Fruit fly (Drosophila melanogaster) whole organism, embryonic: ENCODE results near the gene CG7156.

Experiments
- Ada2b ChIP-seq: fragments of 200-800 bp; sonication (Bioruptor generic); IDR thresholded peaks from 2 replicates; pipeline ENCODE4 v1.3.6; 2022; ENCODE audit warnings: missing biosample characterization, missing genetic modification characterization
- Antp ChIP-seq: fragments of 200-800 bp; sonication (Bioruptor generic); optimal IDR thresholded peaks from 3 replicates; lab custom pipeline; 2016; ENCODE audit warnings: missing biosample characterization, missing genetic modification characterization
- Atf6 ChIP-seq: fragments of 200-800 bp; sonication (Bioruptor generic); IDR thresholded peaks from 2 replicates; pipeline ENCODE4 v1.3.6; 2022; ENCODE audit warnings: missing biosample characterization, missing genetic modification characterization
- CG11247 ChIP-seq: fragments of 200-800 bp; sonication (Bioruptor generic); IDR thresholded peaks from 2 replicates; pipeline ENCODE4 v1.3.6; 2022; ENCODE audit warnings: missing biosample characterization, missing genetic modification characterization
- CG11456 ChIP-seq: fragments of 200-800 bp; sonication (Bioruptor generic); IDR thresholded peaks from 3 replicates; pipeline ENCODE4 v1.3.6; 2022; ENCODE audit warnings: missing biosample characterization, missing genetic modification characterization
- CG11695 ChIP-seq: fragments of 200-800 bp; sonication (Bioruptor generic); IDR thresholded peaks from 3 replicates; pipeline ENCODE4 v1.3.6; 2022; ENCODE audit warnings: missing biosample characterization, missing genetic modification characterization
- CG12236 ChIP-seq: fragments of 200-800 bp; sonication (Bioruptor generic); optimal IDR thresholded peaks from 2 replicates; lab custom pipeline; 2016; ENCODE audit warnings: missing biosample characterization, missing genetic modification characterization
- CG12659 ChIP-seq: fragments of 200-800 bp; sonication (Bioruptor generic); optimal IDR thresholded peaks from 3 replicates; lab custom pipeline; 2017; ENCODE audit warnings: mild to moderate bottlenecking, missing biosample characterization, missing genetic modification reagents, missing genetic modification characterization
- CG1647 ChIP-seq: fragments of 200-800 bp; sonication (Bioruptor generic); optimal IDR thresholded peaks from 3 replicates; lab custom pipeline; 2016; ENCODE audit warnings: missing biosample characterization, missing genetic modification characterization
- CG17912 ChIP-seq: fragments of 200-800 bp; sonication (Bioruptor generic); optimal IDR thresholded peaks from 2 replicates; lab custom pipeline; 2018; ENCODE audit warnings: missing biosample characterization, mild to moderate bottlenecking, missing genetic modification characterization
- CG18764 ChIP-seq: fragments of 200-800 bp; sonication (Bioruptor generic); optimal IDR thresholded peaks from 3 replicates; lab custom pipeline; 2016; ENCODE audit warnings: missing biosample characterization, missing genetic modification characterization
- CG2712 ChIP-seq: fragments of 200-800 bp; optimal IDR thresholded peaks from 3 replicates; lab custom pipeline; 2019; ENCODE audit warnings: missing biosample characterization, mild to moderate bottlenecking, missing genetic modification characterization, moderate library complexity
- CG3995 ChIP-seq: fragments of 200-800 bp; sonication (Bioruptor generic); optimal IDR thresholded peaks from 3 replicates; lab custom pipeline; 2016; ENCODE audit warnings: missing biosample characterization, missing genetic modification characterization
- CG4328 ChIP-seq: fragments of 200-800 bp; sonication (Bioruptor generic); optimal IDR thresholded peaks from 3 replicates; lab custom pipeline; 2017; ENCODE audit warnings: missing biosample characterization, missing genetic modification reagents, missing genetic modification characterization
- CG43689 ChIP-seq: fragments of 200-800 bp; sonication (Bioruptor generic); IDR thresholded peaks from 2 replicates; pipeline ENCODE4 v1.3.6; 2022; ENCODE audit warnings: missing biosample characterization, missing genetic modification characterization
- CG5953 ChIP-seq: fragments of 200-800 bp; sonication (Bioruptor generic); IDR thresholded peaks from 2 replicates; pipeline ENCODE4 v1.3.6; 2022; ENCODE audit warnings: missing biosample characterization, missing genetic modification characterization
- CG6854 ChIP-seq: fragments of 200-800 bp; sonication (Bioruptor generic); optimal IDR thresholded peaks from 3 replicates; lab custom pipeline; 2017; ENCODE audit warnings: missing biosample characterization, mild to moderate bottlenecking, missing genetic modification characterization
- CG7839 ChIP-seq: fragments of 200-800 bp; sonication (Bioruptor generic); optimal IDR thresholded peaks from 3 replicates; lab custom pipeline; 2018; ENCODE audit warnings: missing biosample characterization, mild to moderate bottlenecking, missing genetic modification characterization, moderate library complexity
- CG8765 ChIP-seq: fragments of 200-800 bp; sonication (Bioruptor generic); IDR thresholded peaks from 2 replicates; pipeline ENCODE4 v1.3.6; 2022; ENCODE audit warnings: missing biosample characterization, missing genetic modification characterization
- CG9437 ChIP-seq: fragments of 200-800 bp; sonication (Bioruptor generic); optimal IDR thresholded peaks from 2 replicates; lab custom pipeline; 2018; ENCODE audit warnings: missing biosample characterization, mild to moderate bottlenecking, missing genetic modification characterization
- CkIIα-i1 ChIP-seq: fragments of 200-800 bp; sonication (Bioruptor generic); IDR thresholded peaks from 2 replicates; pipeline ENCODE4 v1.3.6; 2022; ENCODE audit warnings: missing biosample characterization, missing genetic modification characterization
- D ChIP-seq, 2 experiments: fragments of 200-800 bp in 1 of 2; fragments of >200 bp in 1 of 2; sonication (Bioruptor generic) in 1 of 2; optimal IDR thresholded peaks; 2 replicates in 1 of 2; 3 replicates in 1 of 2; lab custom pipeline; 2017; ENCODE audit warnings: mild to moderate bottlenecking in 1 of 2, missing biosample characterization in 1 of 2, missing genetic modification characterization in 1 of 2, missing genetic modification reagents in 1 of 2
- D19B ChIP-seq: fragments of 200-800 bp; sonication (Bioruptor generic); optimal IDR thresholded peaks from 2 replicates; lab custom pipeline; 2017; ENCODE audit warnings: missing biosample characterization, mild to moderate bottlenecking, missing genetic modification characterization
- H15 ChIP-seq: fragments of 200-800 bp; sonication (Bioruptor generic); IDR thresholded peaks from 3 replicates; pipeline ENCODE4 v1.3.6; 2022; ENCODE audit warnings: missing biosample characterization, missing genetic modification characterization
- H2.0 ChIP-seq: fragments of 200-800 bp; sonication (Bioruptor generic); IDR thresholded peaks from 2 replicates; pipeline ENCODE4 v1.3.6; 2022; ENCODE audit warnings: missing biosample characterization, missing genetic modification characterization
- HLHmδ ChIP-seq: fragments of 200-800 bp; sonication (Bioruptor generic); optimal IDR thresholded peaks from 2 replicates; lab custom pipeline; 2018; ENCODE audit warnings: missing biosample characterization, mild to moderate bottlenecking, missing genetic modification characterization, moderate library complexity
- Hand ChIP-seq: fragments of 200-800 bp; sonication (Bioruptor generic); optimal IDR thresholded peaks from 2 replicates; lab custom pipeline; 2017; ENCODE audit warnings: mild to moderate bottlenecking, missing biosample characterization, missing genetic modification reagents, missing genetic modification characterization
- Jarid2 ChIP-seq: fragments of 200-800 bp; sonication (Bioruptor generic); optimal IDR thresholded peaks from 3 replicates; lab custom pipeline; 2017; ENCODE audit warnings: mild to moderate bottlenecking, missing biosample characterization, missing genetic modification reagents, missing genetic modification characterization
- Lim3 ChIP-seq: fragments of 200-800 bp; sonication (Bioruptor generic); IDR thresholded peaks from 2 replicates; pipeline ENCODE4 v1.3.6; 2022; ENCODE audit warnings: missing biosample characterization, missing genetic modification characterization
- Max ChIP-seq: fragments of 200-800 bp; sonication (Bioruptor generic); optimal IDR thresholded peaks from 2 replicates; lab custom pipeline; 2016; ENCODE audit warnings: missing biosample characterization, mild to moderate bottlenecking, missing genetic modification characterization
- Meics ChIP-seq: fragments of 200-800 bp; sonication (Bioruptor generic); optimal IDR thresholded peaks from 2 replicates; lab custom pipeline; 2017; ENCODE audit warnings: missing biosample characterization, mild to moderate bottlenecking, missing genetic modification characterization
- NK7.1 ChIP-seq: fragments of 200-800 bp; sonication (Bioruptor generic); optimal IDR thresholded peaks from 3 replicates; lab custom pipeline; 2016; ENCODE audit warnings: missing biosample characterization, missing genetic modification characterization
- PHDP ChIP-seq: fragments of 200-800 bp; sonication (Bioruptor generic); optimal IDR thresholded peaks from 3 replicates; lab custom pipeline; 2018; ENCODE audit warnings: missing biosample characterization, mild to moderate bottlenecking, missing genetic modification characterization, moderate library complexity
- Scr ChIP-seq: fragments of 200-800 bp; sonication (Bioruptor generic); IDR thresholded peaks from 2 replicates; pipeline ENCODE4 v1.3.6; 2022; ENCODE audit warnings: missing biosample characterization, missing genetic modification characterization; ENCODE audit not compliant: partially characterized antibody
- chinmo ChIP-seq: fragments of 200-800 bp; sonication (Bioruptor generic); IDR thresholded peaks from 4 replicates; pipeline ENCODE4 v1.3.6; 2022; ENCODE audit warnings: missing biosample characterization, missing genetic modification characterization; ENCODE audit not compliant: partially characterized antibody
- dmrt11E ChIP-seq: fragments of 200-800 bp; sonication (Bioruptor generic); optimal IDR thresholded peaks from 3 replicates; lab custom pipeline; 2018; ENCODE audit warnings: missing biosample characterization, mild to moderate bottlenecking, missing genetic modification characterization, moderate library complexity
- fd96Cb ChIP-seq: fragments of 200-800 bp; sonication (Bioruptor generic); optimal IDR thresholded peaks from 2 replicates; lab custom pipeline; 2018; ENCODE audit warnings: missing biosample characterization, mild to moderate bottlenecking, missing genetic modification characterization, moderate library complexity
- ftz-f1 ChIP-seq: fragments of 200-800 bp; sonication (Bioruptor generic); optimal IDR thresholded peaks from 2 replicates; lab custom pipeline; 2016; ENCODE audit warnings: missing biosample characterization, missing genetic modification characterization
- gsb-n ChIP-seq: fragments of 200-800 bp; sonication (Bioruptor generic); optimal IDR thresholded peaks from 3 replicates; lab custom pipeline; 2018; ENCODE audit warnings: missing biosample characterization, mild to moderate bottlenecking, missing genetic modification characterization
- h ChIP-seq: fragments of >200 bp; optimal IDR thresholded peaks from 2 replicates; lab custom pipeline; 2017
- ken ChIP-seq: fragments of 200-800 bp; sonication (Bioruptor generic); IDR thresholded peaks from 3 replicates; pipeline ENCODE4 v1.3.6; 2022; ENCODE audit warnings: missing biosample characterization, missing genetic modification characterization
- nom ChIP-seq: fragments of 200-800 bp; sonication (Bioruptor generic); optimal IDR thresholded peaks from 2 replicates; lab custom pipeline; 2017; ENCODE audit warnings: missing biosample characterization, missing genetic modification characterization, mild to moderate bottlenecking, moderate library complexity, missing genetic modification reagents
- onecut ChIP-seq: fragments of 200-800 bp; sonication (Bioruptor generic); IDR thresholded peaks from 2 replicates; pipeline ENCODE4 v1.3.6; 2022; ENCODE audit warnings: missing biosample characterization, missing genetic modification characterization
- pros ChIP-seq: fragments of 200-800 bp; sonication (Bioruptor generic); optimal IDR thresholded peaks from 3 replicates; lab custom pipeline; 2019; ENCODE audit warnings: missing biosample characterization, mild to moderate bottlenecking, missing genetic modification characterization, moderate library complexity
- stc ChIP-seq: fragments of 200-800 bp; sonication (Bioruptor generic); IDR thresholded peaks from 2 replicates; pipeline ENCODE4 v1.3.6; 2022; ENCODE audit warnings: missing biosample characterization, missing genetic modification characterization
- stwl ChIP-seq: fragments of 200-800 bp; sonication (Bioruptor generic); optimal IDR thresholded peaks from 3 replicates; lab custom pipeline; 2018; ENCODE audit warnings: missing biosample characterization, mild to moderate bottlenecking, missing genetic modification characterization, moderate library complexity
- tx ChIP-seq: fragments of 200-800 bp; sonication (Bioruptor generic); optimal IDR thresholded peaks from 2 replicates; lab custom pipeline; 2016; ENCODE audit warnings: missing biosample characterization, missing genetic modification characterization

Gene CG7156

dm6 chr3R:18275113-18275782 lies 33.3 kb upstream of the CG7156 start (continued):
- TF ChIP-seq chinmo = peak; percentile 82; the same call in 2 of the 4 replicates
- TF ChIP-seq CG9437 = peak; percentile 81
- TF ChIP-seq H15 (GFP tag; lab: Robert Waterston, UW) = no peak
- no peak for TF ChIP-seq Max (GFP tag; lab: Kevin White, UChicago)
- TF ChIP-seq CG5953 = no peak
- peak; percentile 44 for TF ChIP-seq HLHmδ (GFP tag; lab: Kevin White, UChicago)
- peak; percentile 76 for TF ChIP-seq pros
- no peak for TF ChIP-seq ftz-f1 (GFP tag; lab: Kevin White, UChicago)
- TF ChIP-seq CG43689 (GFP tag; lab: Robert Waterston, UW) = no peak
- no peak for TF ChIP-seq D19B
- peak; percentile 55 for TF ChIP-seq nom (GFP tag; lab: Kevin White, UChicago)

DNA sequence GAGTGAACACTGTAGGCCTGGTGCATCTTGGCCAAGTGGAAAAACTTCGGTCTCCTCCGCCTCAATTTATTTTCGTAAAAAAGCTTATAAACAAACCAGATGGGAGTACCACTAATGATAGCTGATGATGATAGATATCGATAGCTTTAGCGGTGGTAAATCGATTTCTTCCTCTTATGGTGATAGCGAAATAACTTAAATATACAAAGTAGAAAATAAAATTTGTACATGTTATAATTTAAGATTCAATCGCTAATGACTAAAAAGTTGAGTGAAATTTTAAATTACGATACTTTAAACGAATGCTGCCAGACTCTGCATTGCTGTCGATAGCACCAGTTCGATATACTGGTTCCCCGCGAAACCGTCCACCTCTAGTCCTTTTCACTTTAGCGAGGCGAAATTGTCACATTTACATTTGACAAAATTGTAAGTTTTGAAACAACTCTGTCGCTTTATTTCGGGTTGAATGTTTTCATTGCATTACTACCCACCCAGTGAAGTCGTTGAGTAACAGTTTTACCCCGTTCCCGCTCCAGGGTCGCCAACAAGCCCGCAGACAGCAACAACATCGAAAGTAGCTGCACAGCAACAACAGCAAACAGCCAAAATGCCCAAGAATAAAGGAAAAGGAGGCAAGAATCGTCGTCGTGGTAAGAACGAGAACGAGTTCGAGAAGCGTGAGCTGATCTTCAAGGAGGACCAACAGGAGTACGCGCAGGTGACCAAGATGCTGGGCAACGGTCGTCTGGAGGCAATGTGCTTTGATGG lies 32.6 kb upstream of the CG7156 start, which contains the start of the genes Vps39 and eIF1A:
Vps39 (minus strand) TSS at position 119 of the 771 bp plus-strand sequence.
eIF1A (plus strand) TSS at position 338 of the 771 bp plus-strand sequence.
- TF ChIP-seq stc = no peak
- TF ChIP-seq H2.0 (GFP tag; lab: Robert Waterston, UW) = no peak
- TF ChIP-seq fd96Cb (tag; lab: Kevin White, UChicago) = no peak
- TF ChIP-seq Antp (GFP tag; lab: Kevin White, UChicago) = peak; percentile 4
- peak; percentile 35; the same call in 1 of the 3 replicates for TF ChIP-seq CG11456 (GFP tag; lab: Robert Waterston, UW)
- TF ChIP-seq tx (GFP tag; lab: Kevin White, UChicago) = peak; percentile 3
- TF ChIP-seq CG1647 (GFP tag; lab: Kevin White, UChicago) = no peak
- peak; percentile 14 for TF ChIP-seq Hand
- TF ChIP-seq gsb-n = no peak
- TF ChIP-seq Lim3 (GFP tag; lab: Robert Waterston, UW) = no peak
- TF ChIP-seq Scr (GFP tag; lab: Robert Waterston, UW) = peak; percentile 92
- TF ChIP-seq CG17912 (GFP tag; lab: Kevin White, UChicago) = no peak
- TF ChIP-seq HLHmδ (GFP tag; lab: Kevin White, UChicago) = no peak
- TF ChIP-seq h (lab: Kevin White, UChicago) = no peak
- no peak for TF ChIP-seq CG11247 (GFP tag; lab: Robert Waterston, UW)
- no peak for TF ChIP-seq CG7839 (tag; lab: Kevin White, UChicago)
- TF ChIP-seq CG6854 (GFP tag; lab: Kevin White, UChicago) = no peak
- TF ChIP-seq CG18764 (GFP tag; lab: Kevin White, UChicago) = no peak
- no peak for TF ChIP-seq CG8765 (GFP tag; lab: Robert Waterston, UW)
- no peak for TF ChIP-seq CG12236
- no peak for TF ChIP-seq NK7.1
- TF ChIP-seq stwl (tag; lab: Kevin White, UChicago) = peak; percentile 60
- TF ChIP-seq CG3995 (GFP tag; lab: Kevin White, UChicago) = peak; percentile 53
- TF ChIP-seq CkIIα-i1 (GFP tag; lab: Robert Waterston, UW) = no peak
- no peak for TF ChIP-seq onecut
- TF ChIP-seq CG12659 (GFP tag; lab: Kevin White, UChicago) = peak; percentile 73
- no peak for TF ChIP-seq CG11695 (GFP tag; lab: Robert Waterston, UW)
- TF ChIP-seq Meics (GFP tag; lab: Kevin White, UChicago) = peak; percentile 38
- no peak for TF ChIP-seq Atf6
- no peak for TF ChIP-seq D19B
- peak; percentile 67 for TF ChIP-seq CG2712 (tag; lab: Kevin White, UChicago)
- peak; percentile 39 for TF ChIP-seq PHDP
- TF ChIP-seq ken (GFP tag; lab: Robert Waterston, UW) = no peak
- no peak for TF ChIP-seq dmrt11E (tag; lab: Kevin White, UChicago)
- no peak for TF ChIP-seq Ada2b (GFP tag; lab: Robert Waterston, UW)
- no peak for TF ChIP-seq CG4328 (GFP tag; lab: Kevin White, UChicago)
- TF ChIP-seq Jarid2 (GFP tag; lab: Kevin White, UChicago) = no peak
- TF ChIP-seq D (optimal IDR thresholded peaks at IDR 0.05; lab: Kevin White, UChicago) = peak; percentile 72
- TF ChIP-seq D (GFP tag; optimal IDR thresholded peaks at IDR 0.05; lab: Kevin White, UChicago) = no peak
